Worm (Caenorhabditis elegans) whole organism, young adult: ENCODE results near the gene acl-8.

Experiments used
- B0336.3 ChIP-seq: fragments of 200-800 bp; sonication (Bioruptor generic); IDR thresholded peaks from 2 replicates; pipeline ENCODE4 v1.3.6; 2022; ENCODE audit warnings: missing genetic modification characterization, missing compliant biosample characterization
- F23B12.7 ChIP-seq: sonication (generic microtip); optimal IDR thresholded peaks from 2 replicates; lab custom pipeline; 2017; ENCODE audit warnings: missing genetic modification characterization, mild to moderate bottlenecking, missing compliant biosample characterization, antibody characterized with exemption, moderate library complexity; ENCODE audit not compliant: insufficient read depth
- F37B4.10 ChIP-seq: fragments of 200-800 bp; sonication (Bioruptor generic); IDR thresholded peaks from 2 replicates; pipeline ENCODE4 v1.3.6; 2022; ENCODE audit warnings: missing genetic modification characterization, missing compliant biosample characterization
- F39B2.1 ChIP-seq: fragments of 200-800 bp; sonication (Bioruptor generic); IDR thresholded peaks from 2 replicates; pipeline ENCODE4 v1.3.6; 2022; ENCODE audit warnings: missing genetic modification reagents, missing genetic modification characterization, missing compliant biosample characterization
- F49E8.2 ChIP-seq: sonication (generic microtip); optimal IDR thresholded peaks from 3 replicates; lab custom pipeline; 2017; ENCODE audit warnings: missing genetic modification characterization, mild to moderate bottlenecking, missing compliant biosample characterization, antibody characterized with exemption, moderate library complexity; ENCODE audit not compliant: insufficient read depth
- K11D2.4 ChIP-seq: fragments of 200-800 bp; sonication (Bioruptor generic); IDR thresholded peaks from 2 replicates; pipeline ENCODE4 v1.3.6; 2022; ENCODE audit warnings: missing genetic modification reagents, missing genetic modification characterization, missing compliant biosample characterization
- ZK185.1 ChIP-seq: sonication (generic microtip); optimal IDR thresholded peaks from 2 replicates; lab custom pipeline; 2016; ENCODE audit warnings: mild to moderate bottlenecking, missing genetic modification characterization, missing compliant biosample characterization; ENCODE audit not compliant: poor library complexity, severe bottlenecking
- aptf-2 ChIP-seq: fragments of 200-800 bp; sonication (Bioruptor generic); conservative IDR thresholded peaks from 2 replicates; pipeline ENCODE4 v1.3.6; 2022; ENCODE audit warnings: missing genetic modification reagents, missing genetic modification characterization, missing compliant biosample characterization
- attf-5 ChIP-seq: fragments of 200-800 bp; sonication (Bioruptor generic); optimal IDR thresholded peaks from 2 replicates; lab custom pipeline; 2018; ENCODE audit warnings: mild to moderate bottlenecking, missing genetic modification characterization, missing compliant biosample characterization
- bed-2 ChIP-seq: fragments of 200-800 bp; sonication (Bioruptor generic); IDR thresholded peaks from 2 replicates; pipeline ENCODE4 v1.3.6; 2022; ENCODE audit warnings: missing genetic modification reagents, missing genetic modification characterization, missing compliant biosample characterization
- ceh-91 ChIP-seq: fragments of 200-800 bp; sonication (Bioruptor generic); IDR thresholded peaks from 2 replicates; pipeline ENCODE4 v1.3.6; 2022; ENCODE audit warnings: missing genetic modification reagents, missing genetic modification characterization, missing compliant biosample characterization
- chd-7 ChIP-seq: sonication (generic microtip); optimal IDR thresholded peaks from 2 replicates; lab custom pipeline; 2016; ENCODE audit warnings: mild to moderate bottlenecking, missing genetic modification characterization, moderate library complexity, missing compliant biosample characterization
- die-1 ChIP-seq: sonication (generic microtip); optimal IDR thresholded peaks from 2 replicates; lab custom pipeline; 2016; ENCODE audit warnings: missing genotype, mild to moderate bottlenecking, missing genetic modification characterization, missing compliant biosample characterization
- dpff-1 ChIP-seq: sonication (generic microtip); optimal IDR thresholded peaks from 2 replicates; lab custom pipeline; 2017; ENCODE audit warnings: mild to moderate bottlenecking, missing genetic modification characterization, missing compliant biosample characterization
- egl-44 ChIP-seq: fragments of 200-800 bp; sonication (Bioruptor generic); IDR thresholded peaks from 2 replicates; pipeline ENCODE4 v1.3.6; 2022; ENCODE audit warnings: missing genetic modification reagents, missing genetic modification characterization, missing compliant biosample characterization
- ekl-4 ChIP-seq: fragments of 200-800 bp; sonication (Bioruptor generic); IDR thresholded peaks from 2 replicates; pipeline ENCODE4 v1.3.6; 2022; ENCODE audit warnings: missing genetic modification reagents, missing genetic modification characterization, missing compliant biosample characterization
- hmg-1.2 ChIP-seq: fragments of 200-800 bp; sonication (Bioruptor generic); IDR thresholded peaks from 2 replicates; pipeline ENCODE4 v1.3.6; 2022; ENCODE audit warnings: missing genetic modification reagents, missing genetic modification characterization, missing compliant biosample characterization
- let-607 ChIP-seq, 2 experiments: fragments of 200-800 bp in 1 of 2; sonication (Bioruptor generic) in 1 of 2; sonication (generic microtip) in 1 of 2; optimal IDR thresholded peaks; 2 replicates each; lab custom pipeline; 2016 to 2018; ENCODE audit warnings: mild to moderate bottlenecking in 2 of 2, missing compliant biosample characterization in 2 of 2, missing genetic modification characterization in 2 of 2, moderate library complexity in 2 of 2, missing genotype in 1 of 2
- lin-40 ChIP-seq: sonication (generic microtip); optimal IDR thresholded peaks from 2 replicates; lab custom pipeline; 2016; ENCODE audit warnings: missing genetic modification characterization, mild to moderate bottlenecking, missing compliant biosample characterization, missing genotype, missing genetic modification reagents
- lsl-1 ChIP-seq: fragments of 200-800 bp; sonication (Bioruptor generic); optimal IDR thresholded peaks from 2 replicates; lab custom pipeline; 2018; ENCODE audit warnings: mild to moderate bottlenecking, missing genetic modification characterization, moderate library complexity, missing compliant biosample characterization
- madf-10 ChIP-seq: sonication (generic microtip); optimal IDR thresholded peaks from 2 replicates; lab custom pipeline; 2016; ENCODE audit warnings: mild to moderate bottlenecking, missing genetic modification characterization, missing compliant biosample characterization
- madf-6 ChIP-seq: fragments of 200-800 bp; sonication (Bioruptor generic); IDR thresholded peaks from 2 replicates; pipeline ENCODE4 v1.3.6; 2022; ENCODE audit warnings: missing genetic modification reagents, missing genetic modification characterization, missing compliant biosample characterization
- mcd-1 ChIP-seq: fragments of 200-800 bp; sonication (Bioruptor generic); IDR thresholded peaks from 2 replicates; pipeline ENCODE4 v1.3.6; 2022; ENCODE audit warnings: missing genetic modification reagents, missing genetic modification characterization, missing compliant biosample characterization
- nfya-2 ChIP-seq: fragments of 200-800 bp; sonication (Bioruptor generic); IDR thresholded peaks from 2 replicates; pipeline ENCODE4 v1.3.6; 2022; ENCODE audit warnings: missing genetic modification reagents, missing genetic modification characterization, missing compliant biosample characterization
- nhr-120 ChIP-seq: fragments of 200-800 bp; sonication (Bioruptor generic); IDR thresholded peaks from 2 replicates; pipeline ENCODE4 v1.3.6; 2022; ENCODE audit warnings: missing genetic modification characterization, missing compliant biosample characterization
- nhr-80 ChIP-seq: sonication (generic microtip); optimal IDR thresholded peaks from 2 replicates; lab custom pipeline; 2016; ENCODE audit warnings: missing genetic modification characterization, missing compliant biosample characterization
- pha-4 ChIP-seq: fragments of 150-350 bp; sonication (generic microtip); optimal IDR thresholded peaks from 2 replicates; lab custom pipeline; 2014; ENCODE audit warnings: missing biosample characterization, missing genetic modification reagents, missing genetic modification characterization
- rcor-1 ChIP-seq: fragments of 200-800 bp; sonication (Bioruptor generic); IDR thresholded peaks from 2 replicates; pipeline ENCODE4 v1.3.6; 2022; ENCODE audit warnings: missing genetic modification reagents, missing genetic modification characterization, missing compliant biosample characterization
- repo-1 ChIP-seq: sonication (generic microtip); optimal IDR thresholded peaks from 2 replicates; lab custom pipeline; 2017; ENCODE audit warnings: mild to moderate bottlenecking, missing genetic modification characterization, missing compliant biosample characterization
- sdz-38 ChIP-seq: sonication (generic microtip); optimal IDR thresholded peaks from 2 replicates; lab custom pipeline; 2016; ENCODE audit warnings: missing genotype, missing genetic modification characterization, missing compliant biosample characterization
- sea-2 ChIP-seq: fragments of 200-800 bp; sonication (Bioruptor generic); IDR thresholded peaks from 2 replicates; pipeline ENCODE4 v1.3.6; 2022; ENCODE audit warnings: missing genetic modification characterization, missing compliant biosample characterization
- snpc-1.3 ChIP-seq: sonication (generic microtip); optimal IDR thresholded peaks from 2 replicates; lab custom pipeline; 2017; ENCODE audit warnings: missing genetic modification characterization, mild to moderate bottlenecking, missing compliant biosample characterization, antibody characterized with exemption, moderate library complexity, missing genotype, missing genetic modification reagents; ENCODE audit not compliant: insufficient read depth
- snpc-4 ChIP-seq, 5 experiments: fragments of 150-350 bp in 1 of 5; sonication (generic microtip) in 4 of 5; optimal IDR thresholded peaks; 2 replicates each; lab custom pipeline; 2014 to 2018; ENCODE audit warnings: missing genetic modification characterization in 5 of 5, missing biosample characterization in 3 of 5, antibody characterized with exemption in 2 of 5, mild to moderate bottlenecking in 2 of 5, missing compliant biosample characterization in 2 of 5, missing genotype in 2 of 5, moderate library complexity in 2 of 5, missing genetic modification reagents in 1 of 5
- somi-1 ChIP-seq: fragments of 200-800 bp; sonication (Bioruptor generic); optimal IDR thresholded peaks from 2 replicates; lab custom pipeline; 2018; ENCODE audit warnings: mild to moderate bottlenecking, missing genetic modification characterization, missing compliant biosample characterization
- tbp1 ChIP-seq: fragments of 200-800 bp; sonication (Bioruptor generic); optimal IDR thresholded peaks from 2 replicates; lab custom pipeline; 2018; ENCODE audit warnings: mild to moderate bottlenecking, missing genetic modification characterization, missing compliant biosample characterization
- tlf-1 ChIP-seq: fragments of 200-800 bp; sonication (Bioruptor generic); optimal IDR thresholded peaks from 2 replicates; lab custom pipeline; 2018; ENCODE audit warnings: mild to moderate bottlenecking, missing genetic modification characterization, missing compliant biosample characterization
- unc-130 ChIP-seq: sonication (generic microtip); optimal IDR thresholded peaks from 2 replicates; lab custom pipeline; 2016; ENCODE audit warnings: missing genetic modification reagents, missing genetic modification characterization, missing compliant biosample characterization
- ztf-18 ChIP-seq: sonication (generic microtip); optimal IDR thresholded peaks from 2 replicates; lab custom pipeline; 2016; ENCODE audit warnings: missing genotype, mild to moderate bottlenecking, missing genetic modification characterization, missing compliant biosample characterization
- ztf-22 ChIP-seq: fragments of 200-800 bp; sonication (Bioruptor generic); optimal IDR thresholded peaks from 2 replicates; lab custom pipeline; 2018; ENCODE audit warnings: mild to moderate bottlenecking, missing genetic modification characterization, moderate library complexity, missing compliant biosample characterization
- ztf-26 ChIP-seq: sonication (generic microtip); optimal IDR thresholded peaks from 2 replicates; lab custom pipeline; 2017; ENCODE audit warnings: missing genetic modification characterization, missing compliant biosample characterization
- ztf-6 ChIP-seq: fragments of 200-800 bp; sonication (Bioruptor generic); IDR thresholded peaks from 2 replicates; pipeline ENCODE4 v1.3.6; 2022; ENCODE audit warnings: missing genetic modification reagents, missing genetic modification characterization, missing compliant biosample characterization

Gene acl-8

DNA sequence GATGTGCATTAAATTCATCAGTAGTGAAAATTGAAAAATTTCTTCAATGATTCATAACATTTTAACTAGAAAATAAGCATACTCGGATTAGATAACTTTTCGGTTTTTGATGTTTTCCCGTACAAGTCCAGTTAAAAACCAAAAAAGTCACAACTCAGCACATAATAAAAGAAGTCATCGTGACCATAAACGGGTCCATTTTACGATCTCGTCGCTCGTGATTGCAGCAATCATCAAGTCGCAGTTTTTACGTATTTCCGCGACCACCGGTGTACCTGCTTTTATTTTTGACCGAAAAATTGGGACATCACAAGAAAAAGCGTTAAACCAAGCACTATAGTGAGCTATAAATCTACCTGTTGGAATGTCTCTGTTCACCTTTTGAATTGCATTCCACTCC is 10.6 kb downstream of the acl-8 start:
- TF ChIP-seq egl-44 (GFP tag; lab: Robert Waterston, UW) (no peak), ekl-4 (no peak), madf-6 (GFP tag; lab: Robert Waterston, UW) (no peak), mcd-1 (GFP tag; lab: Robert Waterston, UW) (no peak), lsl-1 (GFP tag; lab: Kevin White, UChicago) (no peak), tlf-1 (GFP tag; lab: Kevin White, UChicago) (no peak), nhr-120 (GFP tag; lab: Robert Waterston, UW) (no peak), rcor-1 (GFP tag; lab: Robert Waterston, UW) (no peak), ztf-6 (GFP tag; lab: Robert Waterston, UW) (no peak), F37B4.10 (no peak), ztf-22 (GFP tag; lab: Kevin White, UChicago) (no peak), F39B2.1 (GFP tag; lab: Robert Waterston, UW) (no peak), ZK185.1 (tag; lab: Kevin White, UChicago) (no peak), unc-130 (GFP tag; lab: Kevin White, UChicago) (no peak), repo-1 (tag; lab: Kevin White, UChicago) (no peak), nfya-2 (no peak), lin-40 (tag; lab: Kevin White, UChicago) (no peak)

DNA sequence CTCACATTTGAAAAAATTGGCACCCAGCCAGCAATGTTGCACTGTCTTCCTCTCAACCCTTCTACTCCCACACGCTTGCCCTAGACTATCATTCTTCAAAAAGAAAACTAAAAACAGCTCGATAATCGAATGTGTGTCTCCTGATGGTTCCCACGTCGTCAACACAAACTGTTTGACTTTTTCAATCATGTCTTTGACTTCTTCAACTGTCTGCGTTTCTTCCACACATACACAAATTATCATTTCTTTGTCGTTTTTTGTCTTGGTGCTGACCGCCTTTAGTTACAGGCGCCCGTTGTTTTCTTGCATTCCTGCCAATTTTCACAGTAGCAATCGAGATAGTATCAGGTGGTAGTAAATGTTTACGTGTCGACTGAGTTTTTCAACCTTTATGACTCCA is 11.9 kb downstream of the acl-8 start:
- no peak for TF ChIP-seq die-1 (tag; lab: Kevin White, UChicago)
- no peak for TF ChIP-seq aptf-2 (GFP tag; lab: Robert Waterston, UW)
- no peak for TF ChIP-seq sea-2 (GFP tag; lab: Robert Waterston, UW)
- no peak for TF ChIP-seq pha-4 (tag; lab: Kevin White, UChicago)
- no peak for TF ChIP-seq dpff-1
- no peak for TF ChIP-seq ztf-18 (tag; lab: Kevin White, UChicago)
- no peak for TF ChIP-seq madf-10 (tag; lab: Kevin White, UChicago)
- no peak for TF ChIP-seq somi-1 (GFP tag; lab: Kevin White, UChicago)
- no peak for TF ChIP-seq sdz-38
- no peak for TF ChIP-seq bed-2 (GFP tag; lab: Robert Waterston, UW)
- no peak for TF ChIP-seq ztf-26
- no peak for TF ChIP-seq B0336.3
- TF ChIP-seq chd-7: no peak
- peak; percentile 22; the same call in 1 of the 2 replicates for TF ChIP-seq hmg-1.2
- TF ChIP-seq let-607 (tag; optimal IDR thresholded peaks at IDR 0.05; lab: Kevin White, UChicago): no peak
- TF ChIP-seq tbp1: no peak
- TF ChIP-seq mcd-1 (GFP tag; lab: Robert Waterston, UW): no peak
- no peak for TF ChIP-seq snpc-4 (GFP tag; optimal IDR thresholded peaks at IDR 0.05; lab: Kevin White, UChicago)
- no peak for TF ChIP-seq snpc-4 (tag; optimal IDR thresholded peaks at IDR 0.05; lab: Kevin White, UChicago)
- TF ChIP-seq F49E8.2: no peak
- no peak for TF ChIP-seq ceh-91
- no peak for TF ChIP-seq lsl-1 (GFP tag; lab: Kevin White, UChicago)
- peak; percentile 7 for TF ChIP-seq lin-40 (tag; lab: Kevin White, UChicago)
- no peak for TF ChIP-seq K11D2.4 (GFP tag; lab: Robert Waterston, UW)
- peak; percentile 30 for TF ChIP-seq attf-5 (GFP tag; lab: Kevin White, UChicago)
- no peak for TF ChIP-seq F23B12.7 (tag; lab: Kevin White, UChicago)
- peak; percentile 48 for TF ChIP-seq nhr-80 (tag; lab: Kevin White, UChicago)
- no peak for TF ChIP-seq snpc-1.3
